Fruit fly (Drosophila melanogaster) whole organism, embryonic: Measurements from ENCODE around the gene Fibp.

Experiments used
- Atf3 ChIP-seq: fragments of 200-800 bp; sonication (Bioruptor generic); optimal IDR thresholded peaks from 3 replicates; lab custom pipeline; 2016; ENCODE audit warnings: missing biosample characterization, missing genetic modification characterization
- CG11093 ChIP-seq: fragments of 200-800 bp; sonication (Bioruptor generic); IDR thresholded peaks from 3 replicates; pipeline ENCODE4 v1.3.6; 2022; ENCODE audit warnings: missing biosample characterization, missing genetic modification characterization
- CG11560 ChIP-seq: fragments of 200-800 bp; sonication (Bioruptor generic); IDR thresholded peaks from 3 replicates; pipeline ENCODE4 v1.3.6; 2022; ENCODE audit warnings: missing biosample characterization, missing genetic modification characterization
- CG12659 ChIP-seq: fragments of 200-800 bp; sonication (Bioruptor generic); optimal IDR thresholded peaks from 3 replicates; lab custom pipeline; 2017; ENCODE audit warnings: mild to moderate bottlenecking, missing biosample characterization, missing genetic modification reagents, missing genetic modification characterization
- CG13424 ChIP-seq: fragments of 200-800 bp; sonication (Bioruptor generic); optimal IDR thresholded peaks from 2 replicates; lab custom pipeline; 2019; ENCODE audit warnings: missing biosample characterization, mild to moderate bottlenecking, missing genetic modification characterization, moderate library complexity
- CG13894 ChIP-seq: fragments of 200-800 bp; sonication (Bioruptor generic); optimal IDR thresholded peaks from 3 replicates; lab custom pipeline; 2018; ENCODE audit warnings: missing biosample characterization, mild to moderate bottlenecking, missing genetic modification characterization, moderate library complexity
- CG15696 ChIP-seq: fragments of 200-800 bp; sonication (Bioruptor generic); optimal IDR thresholded peaks from 2 replicates; lab custom pipeline; 2019; ENCODE audit warnings: missing biosample characterization, mild to moderate bottlenecking, missing genetic modification characterization, moderate library complexity
- CG18476 ChIP-seq: fragments of 200-800 bp; sonication (Bioruptor generic); optimal IDR thresholded peaks from 2 replicates; lab custom pipeline; 2016; ENCODE audit warnings: missing biosample characterization, mild to moderate bottlenecking, missing genetic modification characterization
- CG31441 ChIP-seq: fragments of 200-800 bp; sonication (Bioruptor generic); IDR thresholded peaks from 2 replicates; pipeline ENCODE4 v1.3.6; 2022; ENCODE audit warnings: missing biosample characterization, missing genetic modification characterization
- CG3281 ChIP-seq: fragments of 200-800 bp; sonication (Bioruptor generic); optimal IDR thresholded peaks from 3 replicates; lab custom pipeline; 2017; ENCODE audit warnings: missing biosample characterization, mild to moderate bottlenecking, missing genetic modification characterization
- CG33557 ChIP-seq: fragments of 200-800 bp; sonication (Bioruptor generic); optimal IDR thresholded peaks from 2 replicates; lab custom pipeline; 2019; ENCODE audit warnings: missing biosample characterization, mild to moderate bottlenecking, missing genetic modification characterization, moderate library complexity
- CG34376 ChIP-seq: fragments of 200-800 bp; sonication (Bioruptor generic); optimal IDR thresholded peaks from 2 replicates; lab custom pipeline; 2018; ENCODE audit warnings: missing biosample characterization, mild to moderate bottlenecking, missing genetic modification characterization
- CG4854 ChIP-seq: fragments of 200-800 bp; sonication (Bioruptor generic); optimal IDR thresholded peaks from 2 replicates; lab custom pipeline; 2016; ENCODE audit warnings: missing biosample characterization, missing genetic modification characterization, inconsistent platforms
- CG6791 ChIP-seq: fragments of 200-800 bp; sonication (Bioruptor generic); IDR thresholded peaks from 3 replicates; pipeline ENCODE4 v1.3.6; 2022; ENCODE audit warnings: missing biosample characterization, missing genetic modification characterization; ENCODE audit not compliant: partially characterized antibody
- CG7556 ChIP-seq: fragments of 200-800 bp; sonication (Bioruptor generic); optimal IDR thresholded peaks from 2 replicates; lab custom pipeline; 2017; ENCODE audit warnings: missing biosample characterization, mild to moderate bottlenecking, missing genetic modification characterization
- CG8290 ChIP-seq, 3 experiments: fragments of 200-800 bp; sonication (Bioruptor generic); optimal IDR thresholded peaks; 2 replicates each; lab custom pipeline; 2016 to 2019; ENCODE audit warnings: missing biosample characterization in 3 of 3, missing genetic modification characterization in 3 of 3, mild to moderate bottlenecking in 2 of 3, moderate library complexity in 1 of 3
- CG9437 ChIP-seq: fragments of 200-800 bp; sonication (Bioruptor generic); optimal IDR thresholded peaks from 2 replicates; lab custom pipeline; 2018; ENCODE audit warnings: missing biosample characterization, mild to moderate bottlenecking, missing genetic modification characterization
- Camta ChIP-seq: fragments of 200-800 bp; sonication (Bioruptor generic); optimal IDR thresholded peaks from 2 replicates; lab custom pipeline; 2016; ENCODE audit warnings: missing biosample characterization, missing genetic modification characterization
- CrebB ChIP-seq: fragments of 200-800 bp; sonication (Bioruptor generic); optimal IDR thresholded peaks from 3 replicates; lab custom pipeline; 2018; ENCODE audit warnings: missing biosample characterization, mild to moderate bottlenecking, missing genetic modification characterization
- H15 ChIP-seq: fragments of 200-800 bp; sonication (Bioruptor generic); IDR thresholded peaks from 3 replicates; pipeline ENCODE4 v1.3.6; 2022; ENCODE audit warnings: missing biosample characterization, missing genetic modification characterization
- H2.0 ChIP-seq: fragments of 200-800 bp; sonication (Bioruptor generic); IDR thresholded peaks from 2 replicates; pipeline ENCODE4 v1.3.6; 2022; ENCODE audit warnings: missing biosample characterization, missing genetic modification characterization
- Hr51 ChIP-seq, 2 experiments: fragments of 200-800 bp; sonication (Bioruptor generic); optimal IDR thresholded peaks; 2 replicates in 1 of 2; 3 replicates in 1 of 2; lab custom pipeline; 2016 to 2018; ENCODE audit warnings: missing biosample characterization in 2 of 2, missing genetic modification characterization in 2 of 2, mild to moderate bottlenecking in 1 of 2, moderate library complexity in 1 of 2
- Hsf ChIP-seq: fragments of 200-800 bp; sonication (Bioruptor generic); optimal IDR thresholded peaks from 3 replicates; lab custom pipeline; 2016; ENCODE audit warnings: missing biosample characterization, missing genetic modification characterization
- MTF-1 ChIP-seq: fragments of 200-800 bp; sonication (Bioruptor generic); optimal IDR thresholded peaks from 2 replicates; lab custom pipeline; 2018; ENCODE audit warnings: missing biosample characterization, mild to moderate bottlenecking, missing genetic modification characterization, borderline replicate concordance
- Myb ChIP-seq: fragments of 200-800 bp; sonication (Bioruptor generic); optimal IDR thresholded peaks from 2 replicates; lab custom pipeline; 2016; ENCODE audit warnings: missing biosample characterization, missing genetic modification characterization
- Rfx ChIP-seq: fragments of 200-800 bp; sonication (Bioruptor generic); IDR thresholded peaks from 2 replicates; pipeline ENCODE4 v1.3.6; 2022; ENCODE audit warnings: missing biosample characterization, missing genetic modification characterization
- Scr ChIP-seq: fragments of 200-800 bp; sonication (Bioruptor generic); IDR thresholded peaks from 2 replicates; pipeline ENCODE4 v1.3.6; 2022; ENCODE audit warnings: missing biosample characterization, missing genetic modification characterization; ENCODE audit not compliant: partially characterized antibody
- Usf ChIP-seq: fragments of 200-800 bp; sonication (Bioruptor generic); optimal IDR thresholded peaks from 2 replicates; lab custom pipeline; 2017; ENCODE audit warnings: missing genotype, missing biosample characterization, missing genetic modification characterization
- Xbp1 ChIP-seq: fragments of 200-800 bp; sonication (Bioruptor generic); optimal IDR thresholded peaks from 3 replicates; lab custom pipeline; 2016; ENCODE audit warnings: missing biosample characterization, mild to moderate bottlenecking, missing genetic modification characterization
- crp ChIP-seq, 2 experiments: fragments of 200-800 bp; sonication (Bioruptor generic); optimal IDR thresholded peaks; 2 replicates in 1 of 2; 3 replicates in 1 of 2; lab custom pipeline; 2017; ENCODE audit warnings: missing biosample characterization in 2 of 2, missing genetic modification characterization in 2 of 2, mild to moderate bottlenecking in 1 of 2, moderate library complexity in 1 of 2
- eyg ChIP-seq: fragments of 200-800 bp; sonication (Bioruptor generic); optimal IDR thresholded peaks from 3 replicates; lab custom pipeline; 2016; ENCODE audit warnings: missing biosample characterization, missing genetic modification characterization
- grn ChIP-seq: fragments of 200-800 bp; sonication (Bioruptor generic); optimal IDR thresholded peaks from 3 replicates; lab custom pipeline; 2017; ENCODE audit warnings: missing biosample characterization, missing genetic modification characterization
- hkb ChIP-seq, 2 experiments: fragments of 200-800 bp in 1 of 2; fragments of >200 bp in 1 of 2; sonication (Bioruptor generic) in 1 of 2; IDR thresholded peaks in 1 of 2; optimal IDR thresholded peaks in 1 of 2; 2 replicates each; pipeline versions ENCODE4 v1.3.6 to Lab custom; 2017 to 2022; ENCODE audit warnings: missing biosample characterization in 1 of 2, missing genetic modification characterization in 1 of 2
- nerfin-2 ChIP-seq: fragments of 200-800 bp; sonication (Bioruptor generic); IDR thresholded peaks from 2 replicates; pipeline ENCODE4 v1.3.6; 2022; ENCODE audit warnings: missing biosample characterization, missing genetic modification characterization; ENCODE audit not compliant: partially characterized antibody
- odd ChIP-seq: fragments of 200-800 bp; sonication (Bioruptor generic); optimal IDR thresholded peaks from 2 replicates; lab custom pipeline; 2017; ENCODE audit warnings: missing biosample characterization, mild to moderate bottlenecking, missing genetic modification characterization
- pfk ChIP-seq: fragments of 200-800 bp; sonication (Bioruptor generic); optimal IDR thresholded peaks from 2 replicates; lab custom pipeline; 2018; ENCODE audit warnings: missing biosample characterization, mild to moderate bottlenecking, missing genetic modification characterization, moderate library complexity
- schlank ChIP-seq: fragments of 200-800 bp; sonication (Bioruptor generic); optimal IDR thresholded peaks from 2 replicates; lab custom pipeline; 2018; ENCODE audit warnings: missing biosample characterization, mild to moderate bottlenecking, missing genetic modification characterization
- sens ChIP-seq: fragments of 200-800 bp; sonication (Bioruptor generic); peaks from one replicate; lab custom pipeline; 2016; ENCODE audit warnings: missing biosample characterization, missing genetic modification characterization
- sima ChIP-seq: fragments of 200-800 bp; sonication (Bioruptor generic); optimal IDR thresholded peaks from 2 replicates; lab custom pipeline; 2016; ENCODE audit warnings: missing biosample characterization, missing genetic modification characterization
- sob ChIP-seq: fragments of 200-800 bp; sonication (Bioruptor generic); IDR thresholded peaks from 2 replicates; pipeline ENCODE4 v1.3.6; 2022; ENCODE audit warnings: missing biosample characterization, missing genetic modification characterization
- ssp ChIP-seq: fragments of 200-800 bp; sonication (Bioruptor generic); IDR thresholded peaks from 2 replicates; pipeline ENCODE4 v1.3.6; 2022; ENCODE audit warnings: missing biosample characterization, missing genetic modification characterization
- sug ChIP-seq: fragments of 200-800 bp; optimal IDR thresholded peaks from 2 replicates; lab custom pipeline; 2019; ENCODE audit warnings: missing biosample characterization, mild to moderate bottlenecking, missing genetic modification characterization, moderate library complexity
- unc-4 ChIP-seq: fragments of 200-800 bp; sonication (Bioruptor generic); IDR thresholded peaks from 2 replicates; pipeline ENCODE4 v1.3.6; 2022; ENCODE audit warnings: missing biosample characterization, missing genetic modification characterization; ENCODE audit not compliant: partially characterized antibody
- unpg ChIP-seq: fragments of 200-800 bp; sonication (Bioruptor generic); optimal IDR thresholded peaks from 3 replicates; lab custom pipeline; 2018; ENCODE audit warnings: missing biosample characterization, mild to moderate bottlenecking, missing genetic modification characterization, moderate library complexity
- wdn ChIP-seq: fragments of 200-800 bp; sonication (Bioruptor generic); IDR thresholded peaks from 2 replicates; pipeline ENCODE4 v1.3.6; 2022; ENCODE audit warnings: missing biosample characterization, missing genetic modification characterization
- wor ChIP-seq: fragments of 200-800 bp; sonication (Bioruptor generic); IDR thresholded peaks from 2 replicates; pipeline ENCODE4 v1.3.6; 2022; ENCODE audit warnings: missing biosample characterization, missing genetic modification characterization

Gene Fibp

dm6 chr3L:19801105-19801504 is 16.7 kb downstream of the Fibp start, which contains the start of gene CG14102 (continued):
- TF ChIP-seq CG13894 (tag; lab: Kevin White, UChicago) (no peak), H15 (no peak), CG31441 (GFP tag; lab: Robert Waterston, UW) (no peak), CG18476 (GFP tag; lab: Kevin White, UChicago) (no peak), CG11093 (GFP tag; lab: Robert Waterston, UW) (no peak), CG9437 (no peak), Camta (GFP tag; lab: Kevin White, UChicago) (no peak), CG7556 (GFP tag; lab: Kevin White, UChicago) (no peak), CG8290 (GFP tag; optimal IDR thresholded peaks at IDR 0.05; lab: Kevin White, UChicago) (no peak), CG8290 (tag; optimal IDR thresholded peaks at IDR 0.05; lab: Kevin White, UChicago) (no peak), CG11560 (tag; lab: Robert Waterston, UW) (no peak), Hr51 (GFP tag; optimal IDR thresholded peaks at IDR 0.05; lab: Kevin White, UChicago) (no peak), crp (GFP tag; optimal IDR thresholded peaks at IDR 0.05; lab: Kevin White, UChicago) (peak in 1 of 2 experiments; percentile 72), sens (no peak), CG33557 (GFP tag; lab: Kevin White, UChicago) (no peak), CG12659 (GFP tag; lab: Kevin White, UChicago) (no peak)
- TF ChIP-seq, all 482 proteins: peak for 30

dm6 chr3L:19798978-19799377 is 18.8 kb downstream of the Fibp start, which contains the start of gene Ir76a:
Gene Ir76a (plus strand): TSS chr3L:19799278.
- TF ChIP-seq CG4854 (GFP tag; lab: Kevin White, UChicago) (no peak), CG34376 (GFP tag; lab: Kevin White, UChicago) (no peak), wdn (GFP tag; lab: Robert Waterston, UW) (no peak), odd (no peak), Atf3 (GFP tag; lab: Kevin White, UChicago) (no peak), sima (GFP tag; lab: Kevin White, UChicago) (no peak), Hsf (GFP tag; lab: Kevin White, UChicago) (no peak), unc-4 (GFP tag; lab: Robert Waterston, UW) (no peak), sug (tag; lab: Kevin White, UChicago) (no peak), pfk (GFP tag; lab: Kevin White, UChicago) (no peak), grn (GFP tag; lab: Kevin White, UChicago) (no peak), nerfin-2 (GFP tag; lab: Robert Waterston, UW) (no peak), Myb (GFP tag; lab: Kevin White, UChicago) (no peak)
- TF ChIP-seq, all 482 proteins: peak for 0

- no peak; the same call in 1 of the 2 replicates for TF ChIP-seq Scr (GFP tag; lab: Robert Waterston, UW)
- TF ChIP-seq eyg = peak; percentile 55
- TF ChIP-seq CG13894 (tag; lab: Kevin White, UChicago) = no peak
- peak; percentile 65 for TF ChIP-seq CrebB (tag; lab: Kevin White, UChicago)
- peak; percentile 66 for TF ChIP-seq MTF-1 (GFP tag; lab: Kevin White, UChicago)
- peak; percentile 49 for TF ChIP-seq ssp
- TF ChIP-seq hkb (optimal IDR thresholded peaks at IDR 0.05; lab: Kevin White, UChicago) = no peak
- peak; percentile 68 for TF ChIP-seq hkb (GFP tag; IDR thresholded peaks at IDR 0.05; lab: Robert Waterston, UW)
- TF ChIP-seq H2.0 (GFP tag; lab: Robert Waterston, UW) = peak; percentile 36; the same call in 1 of the 2 replicates
- peak; percentile 82 for TF ChIP-seq Xbp1 (GFP tag; lab: Kevin White, UChicago)
- TF ChIP-seq CG3281 (GFP tag; lab: Kevin White, UChicago) = peak; percentile 93
- TF ChIP-seq schlank (tag; lab: Kevin White, UChicago) = peak; percentile 75
- peak; percentile 75 for TF ChIP-seq sob
- TF ChIP-seq CG6791 (GFP tag; lab: Robert Waterston, UW) = no peak; the same call in 2 of the 3 replicates
- peak; percentile 75 for TF ChIP-seq Usf (GFP tag; lab: Kevin White, UChicago)
- TF ChIP-seq Rfx (GFP tag; lab: Robert Waterston, UW) = peak; percentile 89
- TF ChIP-seq CG15696 = peak; percentile 30
- peak; percentile 86 for TF ChIP-seq CG13424 (tag; lab: Kevin White, UChicago)
- peak; percentile 70 for TF ChIP-seq unpg (GFP tag; lab: Kevin White, UChicago)
- no peak; the same call in 1 of the 2 replicates for TF ChIP-seq wor (GFP tag; lab: Robert Waterston, UW)
Observed at dm6 chr3L:19794203-19794802, 23.5 kb downstream of the Fibp start.
